Worm (Caenorhabditis elegans) whole organism, early embryonic: ENCODE results near the gene Y51H7BR.4.

Experiments used
- B0310.2 ChIP-seq: sonication (generic microtip); optimal IDR thresholded peaks from 2 replicates; lab custom pipeline; 2016; ENCODE audit warnings: mild to moderate bottlenecking, missing genetic modification characterization, missing compliant biosample characterization
- F13C5.2 ChIP-seq: sonication (generic microtip); optimal IDR thresholded peaks from 2 replicates; lab custom pipeline; 2017; ENCODE audit warnings: mild to moderate bottlenecking, missing genetic modification characterization, inconsistent platforms, missing compliant biosample characterization
- aly-1 ChIP-seq: sonication (generic microtip); optimal IDR thresholded peaks from 2 replicates; lab custom pipeline; 2016; ENCODE audit warnings: missing genetic modification characterization, missing compliant biosample characterization
- ama-1 ChIP-seq: fragments of 150-350 bp; optimal IDR thresholded peaks from 2 replicates; lab custom pipeline; 2014
- ceh-13 ChIP-seq: fragments of 200-800 bp; sonication (Bioruptor generic); optimal IDR thresholded peaks from 2 replicates; lab custom pipeline; 2018; ENCODE audit warnings: mild to moderate bottlenecking, missing genetic modification characterization, missing compliant biosample characterization
- ceh-36 ChIP-seq: sonication (generic microtip); optimal IDR thresholded peaks from 2 replicates; lab custom pipeline; 2016; ENCODE audit warnings: missing genetic modification characterization, inconsistent platforms, missing compliant biosample characterization
- ets-7 ChIP-seq: sonication (generic microtip); optimal IDR thresholded peaks from 2 replicates; lab custom pipeline; 2016; ENCODE audit warnings: missing genotype, missing genetic modification characterization, missing compliant biosample characterization
- flt-1 ChIP-seq: fragments of 200-800 bp; sonication (Bioruptor generic); IDR thresholded peaks from 2 replicates; pipeline ENCODE4 v1.3.6; 2022; ENCODE audit warnings: missing genetic modification characterization, missing compliant biosample characterization
- hmbx-1 ChIP-seq: sonication (generic microtip); optimal IDR thresholded peaks from 2 replicates; lab custom pipeline; 2016; ENCODE audit warnings: mild to moderate bottlenecking, missing genetic modification characterization, missing compliant biosample characterization
- hmg-4 ChIP-seq: fragments of 200-800 bp; sonication (Bioruptor generic); optimal IDR thresholded peaks from 2 replicates; lab custom pipeline; 2018; ENCODE audit warnings: mild to moderate bottlenecking, missing genetic modification characterization, missing compliant biosample characterization
- hnd-1 ChIP-seq: sonication (generic microtip); optimal IDR thresholded peaks from 2 replicates; lab custom pipeline; 2016; ENCODE audit warnings: missing genetic modification characterization, missing compliant biosample characterization
- pes-1 ChIP-seq: fragments of 200-800 bp; sonication (Bioruptor generic); IDR thresholded peaks from 2 replicates; pipeline ENCODE4 v1.3.6; 2022; ENCODE audit warnings: missing genetic modification reagents, missing genetic modification characterization, missing compliant biosample characterization
- scrt-1 ChIP-seq: fragments of 200-800 bp; sonication (Bioruptor generic); IDR thresholded peaks from 2 replicates; pipeline ENCODE4 v1.3.6; 2022; ENCODE audit warnings: missing genetic modification characterization, missing compliant biosample characterization
- sea-1 ChIP-seq: fragments of 200-800 bp; sonication (Bioruptor generic); conservative IDR thresholded peaks from 2 replicates; pipeline ENCODE4 v1.3.6; 2022; ENCODE audit warnings: missing genetic modification characterization, missing compliant biosample characterization
- tbx-11 ChIP-seq: fragments of 200-800 bp; sonication (Bioruptor generic); IDR thresholded peaks from 2 replicates; pipeline ENCODE4 v1.3.6; 2022; ENCODE audit warnings: missing genetic modification characterization, missing compliant biosample characterization
- tbx-37 ChIP-seq: fragments of 200-800 bp; sonication (Bioruptor generic); conservative IDR thresholded peaks from 2 replicates; pipeline ENCODE4 v1.3.6; 2022; ENCODE audit warnings: missing genetic modification reagents, missing genetic modification characterization, missing compliant biosample characterization

Gene Y51H7BR.4

DNA sequence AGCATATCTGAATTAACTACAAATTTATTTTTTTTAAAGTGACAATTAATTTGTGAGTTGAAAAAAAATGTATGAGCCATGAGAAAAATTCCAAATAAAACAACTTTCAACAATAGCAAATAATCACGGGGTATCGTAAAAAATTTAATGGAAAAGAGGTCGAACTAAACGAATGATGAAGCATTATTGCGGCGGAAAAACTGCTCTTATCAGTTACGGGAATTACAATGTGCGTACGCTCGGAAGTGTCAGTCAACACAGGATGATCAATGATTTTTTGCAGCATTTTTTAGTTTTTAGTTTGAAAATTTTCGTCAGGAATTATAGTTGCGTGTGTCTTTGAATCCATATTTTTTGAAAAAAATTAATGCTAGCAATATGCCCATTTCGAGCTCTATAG, 47.6 kb downstream of the Y51H7BR.4 start:
- TF ChIP-seq ets-7 (no peak), tbx-11 (GFP tag; lab: Robert Waterston, UW) (no peak), sea-1 (GFP tag; lab: Robert Waterston, UW) (no peak), hnd-1 (tag; lab: Kevin White, UChicago) (no peak), F13C5.2 (tag; lab: Kevin White, UChicago) (no peak), ama-1 (lab: Kevin White, UChicago) (no peak)

DNA sequence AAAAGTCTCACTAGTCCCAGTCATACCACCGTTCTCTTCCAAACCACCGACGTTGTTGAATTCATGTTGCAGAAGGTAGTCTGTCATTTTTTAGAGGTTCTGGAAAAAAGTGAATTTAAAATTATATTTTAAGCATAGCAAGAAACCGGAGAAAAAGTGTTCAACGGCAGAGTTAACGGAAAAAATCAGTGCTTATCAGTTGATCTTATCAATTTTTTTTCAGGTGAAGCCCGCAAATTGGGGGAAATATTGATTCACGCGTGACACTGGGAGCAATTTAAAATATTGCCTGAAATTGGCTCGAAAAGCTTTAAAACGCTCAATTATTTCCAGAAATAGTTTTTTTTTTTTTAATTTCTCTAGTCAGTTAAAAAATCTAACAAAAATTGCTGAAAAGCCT, 50.7 kb downstream of the Y51H7BR.4 start, which contains the start of gene math-38:
TSS of gene math-38 (minus strand) at position 101 of the 400 bp plus-strand sequence.
- TF ChIP-seq F13C5.2 (tag; lab: Kevin White, UChicago) (no peak), B0310.2 (tag; lab: Kevin White, UChicago) (no peak), ceh-13 (no peak), hmg-4 (GFP tag; lab: Kevin White, UChicago) (no peak), hnd-1 (tag; lab: Kevin White, UChicago) (no peak), ets-7 (no peak), hmbx-1 (tag; lab: Kevin White, UChicago) (no peak), ama-1 (lab: Kevin White, UChicago) (no peak)

DNA sequence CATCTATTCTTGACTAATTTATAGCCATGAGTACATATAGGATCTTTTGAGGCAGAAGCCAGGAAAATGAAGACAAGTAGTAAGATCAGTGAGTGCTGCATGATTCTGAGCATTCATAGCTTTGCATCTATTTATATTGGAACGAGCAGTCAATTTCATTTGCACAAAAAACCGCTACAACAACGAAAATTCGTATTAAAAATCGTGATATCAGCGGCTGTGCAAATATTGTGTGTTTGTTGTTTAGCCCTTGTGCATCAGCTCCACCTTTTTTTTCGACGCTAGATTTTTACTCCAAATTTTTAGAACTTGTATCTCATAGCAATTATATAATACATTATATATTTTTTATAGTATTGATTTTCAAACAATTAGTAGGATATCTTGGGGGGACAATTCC, 55.0 kb downstream of the Y51H7BR.4 start, which contains the start of gene clec-21:
TSS of gene clec-21 (minus strand) at position 101 of the 400 bp plus-strand sequence.
- no peak for TF ChIP-seq B0310.2 (tag; lab: Kevin White, UChicago)
- TF ChIP-seq sea-1 (GFP tag; lab: Robert Waterston, UW) = no peak
- TF ChIP-seq F13C5.2 (tag; lab: Kevin White, UChicago) = no peak
- TF ChIP-seq ets-7 = no peak
- TF ChIP-seq scrt-1 (GFP tag; lab: Robert Waterston, UW) = no peak
- no peak for TF ChIP-seq aly-1 (tag; lab: Kevin White, UChicago)
- no peak for TF ChIP-seq pes-1 (GFP tag; lab: Robert Waterston, UW)
- no peak for TF ChIP-seq tbx-37 (GFP tag; lab: Robert Waterston, UW)
- no peak for TF ChIP-seq ama-1 (lab: Kevin White, UChicago)
- TF ChIP-seq flt-1 (GFP tag; lab: Robert Waterston, UW) = no peak
- TF ChIP-seq tbx-11 (GFP tag; lab: Robert Waterston, UW) = no peak
- TF ChIP-seq hmg-4 (GFP tag; lab: Kevin White, UChicago) = no peak
- no peak for TF ChIP-seq hmbx-1 (tag; lab: Kevin White, UChicago)
- TF ChIP-seq ceh-36 (tag; lab: Kevin White, UChicago) = no peak
